Fruit fly (Drosophila melanogaster): ENCODE measurements around the gene Gabat.

The Gabat gene

dm6 chr3L:19991714-19992231 lies 8.7 kb downstream of the Gabat start, which contains the start of the genes CG7646 and Nca (continued):
- TF ChIP-seq dpn (GFP tag; optimal IDR thresholded peaks at IDR 0.05) = no peak
- no peak for TF ChIP-seq CG9727 (GFP tag; optimal IDR thresholded peaks at IDR 0.05)
- TF ChIP-seq cas (GFP tag; IDR thresholded peaks at IDR 0.05) = no peak
- TF ChIP-seq CG14050 (GFP tag; IDR thresholded peaks at IDR 0.05) = no peak
- no peak for TF ChIP-seq CG1832 (GFP tag; optimal IDR thresholded peaks at IDR 0.05)
- peak; percentile 86 for TF ChIP-seq Ets65A (GFP tag)
- TF ChIP-seq exex (tag; optimal IDR thresholded peaks at IDR 0.05) = no peak
- TF ChIP-seq vfl (GFP tag; optimal IDR thresholded peaks at IDR 0.05) = no peak
- TF ChIP-seq Kr (GFP tag; optimal IDR thresholded peaks at IDR 0.05) = no peak
- TF ChIP-seq CG15479 (GFP tag; optimal IDR thresholded peaks at IDR 0.05) = peak; percentile 25
- peak; percentile 85 for TF ChIP-seq hbn (GFP tag; IDR thresholded peaks at IDR 0.05; ENCODE audit: partially characterized antibody)
- no peak for TF ChIP-seq CG6765 (GFP tag; optimal IDR thresholded peaks at IDR 0.05)
- TF ChIP-seq MBD-R2 (GFP tag; IDR thresholded peaks at IDR 0.05) = peak; percentile 60
- TF ChIP-seq MESR4 (GFP tag; optimal IDR thresholded peaks at IDR 0.05) = peak; percentile 89
- no peak for TF ChIP-seq nau (GFP tag; optimal IDR thresholded peaks at IDR 0.05)
- TF ChIP-seq CG17385 (GFP tag; optimal IDR thresholded peaks at IDR 0.05) = no peak
- TF ChIP-seq CG1024 (GFP tag; IDR thresholded peaks at IDR 0.05) = no peak
- no peak for TF ChIP-seq shn (GFP tag; optimal IDR thresholded peaks at IDR 0.05)
- TF ChIP-seq Dref (GFP tag; IDR thresholded peaks at IDR 0.05) = peak; percentile 91
- no peak for TF ChIP-seq Hmr (GFP tag; optimal IDR thresholded peaks at IDR 0.05)
- no peak for TF ChIP-seq CG12744 (GFP tag; optimal IDR thresholded peaks at IDR 0.05)
- no peak for TF ChIP-seq CG33213 (GFP tag; optimal IDR thresholded peaks at IDR 0.05)
- peak; percentile 21 for TF ChIP-seq cg (GFP tag; optimal IDR thresholded peaks at IDR 0.05)
- no peak for TF ChIP-seq CG11085 (GFP tag; IDR thresholded peaks at IDR 0.05)
- no peak for TF ChIP-seq CG14441 (GFP tag; IDR thresholded peaks at IDR 0.05)
- TF ChIP-seq disco-r (GFP tag; optimal IDR thresholded peaks at IDR 0.05) = no peak
- no peak for TF ChIP-seq her (GFP tag; optimal IDR thresholded peaks at IDR 0.05)
- no peak for TF ChIP-seq sima (GFP tag; optimal IDR thresholded peaks at IDR 0.05)
- TF ChIP-seq CG15073 (GFP tag; optimal IDR thresholded peaks at IDR 0.05) = no peak
- TF ChIP-seq NC2β (GFP tag; optimal IDR thresholded peaks at IDR 0.05) = no peak
- TF ChIP-seq Bteb2 (GFP tag; optimal IDR thresholded peaks at IDR 0.05) = no peak
- no peak for TF ChIP-seq lab (GFP tag; optimal IDR thresholded peaks at IDR 0.05)
- peak; percentile 93 for TF ChIP-seq Scr (GFP tag; IDR thresholded peaks at IDR 0.05; ENCODE audit: partially characterized antibody)
- TF ChIP-seq Nf-YB (GFP tag; optimal IDR thresholded peaks at IDR 0.05) = no peak
- TF ChIP-seq trem (tag; optimal IDR thresholded peaks at IDR 0.05) = peak; percentile 64
- TF ChIP-seq seq (GFP tag; IDR thresholded peaks at IDR 0.05) = no peak; the same call in 1 of the 2 replicates
- TF ChIP-seq br (optimal IDR thresholded peaks at IDR 0.05) = no peak
- no peak for TF ChIP-seq PHDP (tag; optimal IDR thresholded peaks at IDR 0.05)
- TF ChIP-seq CG10366 (GFP tag; IDR thresholded peaks at IDR 0.05) = no peak
- no peak for TF ChIP-seq ssp (GFP tag; IDR thresholded peaks at IDR 0.05)
- TF ChIP-seq tll (GFP tag; optimal IDR thresholded peaks at IDR 0.05) = peak in 1 of 2 experiments; percentile 52
- TF ChIP-seq CG5180 (GFP tag; optimal IDR thresholded peaks at IDR 0.05) = no peak
- no peak for TF ChIP-seq Drgx (GFP tag; IDR thresholded peaks at IDR 0.05)
- no peak for TF ChIP-seq CG32532 (GFP tag; IDR thresholded peaks at IDR 0.05)
- no peak for TF ChIP-seq ase (GFP tag; IDR thresholded peaks at IDR 0.05)
- TF ChIP-seq CG8089 (GFP tag; optimal IDR thresholded peaks at IDR 0.05) = no peak
- no peak for TF ChIP-seq CG6175 (GFP tag; IDR thresholded peaks at IDR 0.05)
- TF ChIP-seq CG13894 (tag; optimal IDR thresholded peaks at IDR 0.05) = no peak
- TF ChIP-seq CG3065 (GFP tag; optimal IDR thresholded peaks at IDR 0.05) = no peak
- no peak for TF ChIP-seq CG4820 (GFP tag; optimal IDR thresholded peaks at IDR 0.05)
- peak; percentile 85 for TF ChIP-seq sna (GFP tag; IDR thresholded peaks at IDR 0.05; ENCODE audit: partially characterized antibody)
- peak; percentile 92 for TF ChIP-seq Sry-δ (GFP tag; optimal IDR thresholded peaks at IDR 0.05)
